Fruit fly (Drosophila melanogaster) whole organism, embryonic: Measurements from ENCODE around the gene CG7183.

ENCODE experiments used
- Aef1 ChIP-seq: fragments of 200-800 bp; sonication (Bioruptor generic); IDR thresholded peaks from 3 replicates; pipeline ENCODE4 v1.3.6; 2022; ENCODE audit warnings: missing biosample characterization, missing genetic modification characterization
- BEAF-32 ChIP-seq: fragments of 200-800 bp; sonication (Bioruptor generic); optimal IDR thresholded peaks from 3 replicates; lab custom pipeline; 2017; ENCODE audit warnings: missing biosample characterization, missing genetic modification characterization, mild to moderate bottlenecking, moderate library complexity, missing genetic modification reagents
- CG12155 ChIP-seq: fragments of 200-800 bp; sonication (Bioruptor generic); optimal IDR thresholded peaks from 3 replicates; lab custom pipeline; 2016; ENCODE audit warnings: missing biosample characterization, missing genetic modification characterization
- CG12391 ChIP-seq: fragments of 200-800 bp; sonication (Bioruptor generic); optimal IDR thresholded peaks from 3 replicates; lab custom pipeline; 2018; ENCODE audit warnings: missing biosample characterization, mild to moderate bottlenecking, missing genetic modification characterization, moderate library complexity
- CG12659 ChIP-seq: fragments of 200-800 bp; sonication (Bioruptor generic); optimal IDR thresholded peaks from 3 replicates; lab custom pipeline; 2017; ENCODE audit warnings: mild to moderate bottlenecking, missing biosample characterization, missing genetic modification reagents, missing genetic modification characterization
- CG14860 ChIP-seq: fragments of 200-800 bp; sonication (Bioruptor generic); IDR thresholded peaks from 3 replicates; pipeline ENCODE4 v1.3.6; 2022; ENCODE audit warnings: missing biosample characterization, missing genetic modification characterization; ENCODE audit not compliant: partially characterized antibody
- CG17359 ChIP-seq: fragments of 200-800 bp; sonication (Bioruptor generic); optimal IDR thresholded peaks from 3 replicates; lab custom pipeline; 2018; ENCODE audit warnings: missing biosample characterization, mild to moderate bottlenecking, missing genetic modification characterization, moderate library complexity
- CG17802 ChIP-seq: fragments of 200-800 bp; sonication (Bioruptor generic); optimal IDR thresholded peaks from 2 replicates; lab custom pipeline; 2018; ENCODE audit warnings: missing biosample characterization, mild to moderate bottlenecking, missing genetic modification characterization, moderate library complexity
- CG18011 ChIP-seq: fragments of 200-800 bp; sonication (Bioruptor generic); optimal IDR thresholded peaks from 2 replicates; lab custom pipeline; 2017; ENCODE audit warnings: missing biosample characterization, missing genetic modification characterization, mild to moderate bottlenecking, moderate library complexity, missing genotype
- CG18764 ChIP-seq: fragments of 200-800 bp; sonication (Bioruptor generic); optimal IDR thresholded peaks from 3 replicates; lab custom pipeline; 2016; ENCODE audit warnings: missing biosample characterization, missing genetic modification characterization
- CG2120 ChIP-seq: fragments of 200-800 bp; sonication (Bioruptor generic); optimal IDR thresholded peaks from 3 replicates; lab custom pipeline; 2016; ENCODE audit warnings: missing biosample characterization, missing genetic modification characterization
- CG2712 ChIP-seq: fragments of 200-800 bp; optimal IDR thresholded peaks from 3 replicates; lab custom pipeline; 2019; ENCODE audit warnings: missing biosample characterization, mild to moderate bottlenecking, missing genetic modification characterization, moderate library complexity
- CG2875 ChIP-seq: fragments of 200-800 bp; sonication (Bioruptor generic); optimal IDR thresholded peaks from 2 replicates; lab custom pipeline; 2017; ENCODE audit warnings: missing biosample characterization, mild to moderate bottlenecking, missing genetic modification characterization, missing genetic modification reagents
- CG33213 ChIP-seq: fragments of 200-800 bp; sonication (Bioruptor generic); optimal IDR thresholded peaks from 3 replicates; lab custom pipeline; 2016; ENCODE audit warnings: missing biosample characterization, missing genetic modification characterization
- CG5245 ChIP-seq: fragments of 200-800 bp; sonication (Bioruptor generic); optimal IDR thresholded peaks from 3 replicates; lab custom pipeline; 2016; ENCODE audit warnings: missing biosample characterization, missing genetic modification characterization
- CG7271 ChIP-seq: fragments of 200-800 bp; sonication (Bioruptor generic); optimal IDR thresholded peaks from 2 replicates; lab custom pipeline; 2018; ENCODE audit warnings: missing biosample characterization, mild to moderate bottlenecking, missing genetic modification characterization, moderate library complexity
- CG7357 ChIP-seq: fragments of 200-800 bp; sonication (Bioruptor generic); IDR thresholded peaks from 3 replicates; pipeline ENCODE4 v1.3.6; 2022; ENCODE audit warnings: missing biosample characterization, missing genetic modification characterization
- CG9609 ChIP-seq: fragments of 200-800 bp; sonication (Bioruptor generic); optimal IDR thresholded peaks from 3 replicates; lab custom pipeline; 2016; ENCODE audit warnings: missing biosample characterization, missing genetic modification characterization
- CHES-1-like ChIP-seq: fragments of 200-800 bp; sonication (Bioruptor generic); optimal IDR thresholded peaks from 2 replicates; lab custom pipeline; 2016; ENCODE audit warnings: missing biosample characterization, missing genetic modification characterization
- H15 ChIP-seq: fragments of 200-800 bp; sonication (Bioruptor generic); IDR thresholded peaks from 3 replicates; pipeline ENCODE4 v1.3.6; 2022; ENCODE audit warnings: missing biosample characterization, missing genetic modification characterization
- HLH54F ChIP-seq: fragments of 200-800 bp; sonication (Bioruptor generic); optimal IDR thresholded peaks from 3 replicates; lab custom pipeline; 2016; ENCODE audit warnings: missing biosample characterization, missing genetic modification characterization
- Hr51 ChIP-seq, 2 experiments: fragments of 200-800 bp; sonication (Bioruptor generic); optimal IDR thresholded peaks; 2 replicates in 1 of 2; 3 replicates in 1 of 2; lab custom pipeline; 2016 to 2018; ENCODE audit warnings: missing biosample characterization in 2 of 2, missing genetic modification characterization in 2 of 2, mild to moderate bottlenecking in 1 of 2, moderate library complexity in 1 of 2
- Neu2 ChIP-seq: fragments of 200-800 bp; sonication (Bioruptor generic); optimal IDR thresholded peaks from 3 replicates; lab custom pipeline; 2016; ENCODE audit warnings: missing biosample characterization, missing genetic modification characterization, borderline replicate concordance
- Oaz ChIP-seq: fragments of 200-800 bp; sonication (Bioruptor generic); IDR thresholded peaks from 2 replicates; pipeline ENCODE4 v1.3.6; 2022; ENCODE audit warnings: missing biosample characterization, missing genetic modification characterization
- Pdp1 ChIP-seq, 2 experiments: fragments of 200-800 bp; sonication (Bioruptor generic); optimal IDR thresholded peaks; 3 replicates each; lab custom pipeline; 2016; ENCODE audit warnings: missing biosample characterization in 2 of 2, missing genetic modification characterization in 2 of 2, mild to moderate bottlenecking in 1 of 2, moderate library complexity in 1 of 2
- Sox102F ChIP-seq: fragments of 200-800 bp; sonication (Bioruptor generic); optimal IDR thresholded peaks from 2 replicates; lab custom pipeline; 2018; ENCODE audit warnings: missing biosample characterization, mild to moderate bottlenecking, missing genetic modification characterization, moderate library complexity
- Usf ChIP-seq: fragments of 200-800 bp; sonication (Bioruptor generic); optimal IDR thresholded peaks from 2 replicates; lab custom pipeline; 2017; ENCODE audit warnings: missing genotype, missing biosample characterization, missing genetic modification characterization
- Xbp1 ChIP-seq: fragments of 200-800 bp; sonication (Bioruptor generic); optimal IDR thresholded peaks from 3 replicates; lab custom pipeline; 2016; ENCODE audit warnings: missing biosample characterization, mild to moderate bottlenecking, missing genetic modification characterization
- abd-A ChIP-seq: fragments of 200-800 bp; sonication (Bioruptor generic); optimal IDR thresholded peaks from 3 replicates; lab custom pipeline; 2019; ENCODE audit warnings: missing biosample characterization, mild to moderate bottlenecking, missing genetic modification characterization, moderate library complexity
- btn ChIP-seq: fragments of 200-800 bp; sonication (Bioruptor generic); optimal IDR thresholded peaks from 2 replicates; lab custom pipeline; 2016; ENCODE audit warnings: missing biosample characterization, missing genetic modification characterization
- cato ChIP-seq: fragments of 200-800 bp; sonication (Bioruptor generic); optimal IDR thresholded peaks from 2 replicates; lab custom pipeline; 2016; ENCODE audit warnings: missing biosample characterization, missing genetic modification characterization, borderline replicate concordance
- crol ChIP-seq: fragments of 200-800 bp; sonication (Bioruptor generic); IDR thresholded peaks from 2 replicates; pipeline ENCODE4 v1.3.6; 2022; ENCODE audit warnings: missing biosample characterization, missing genetic modification characterization
- dpn ChIP-seq, 2 experiments: fragments of 200-800 bp; sonication (Bioruptor generic); optimal IDR thresholded peaks; 3 replicates each; lab custom pipeline; 2016; ENCODE audit warnings: missing biosample characterization in 2 of 2, missing genetic modification characterization in 2 of 2
- ems ChIP-seq: fragments of 200-800 bp; sonication (Bioruptor generic); optimal IDR thresholded peaks from 3 replicates; lab custom pipeline; 2016; ENCODE audit warnings: missing biosample characterization, missing genetic modification characterization
- en ChIP-seq: fragments of 200-800 bp; sonication (Bioruptor generic); optimal IDR thresholded peaks from 2 replicates; lab custom pipeline; 2016; ENCODE audit warnings: missing biosample characterization, missing genetic modification characterization
- fd96Cb ChIP-seq: fragments of 200-800 bp; sonication (Bioruptor generic); optimal IDR thresholded peaks from 2 replicates; lab custom pipeline; 2018; ENCODE audit warnings: missing biosample characterization, mild to moderate bottlenecking, missing genetic modification characterization, moderate library complexity
- gt ChIP-seq: fragments of 200-800 bp; sonication (Bioruptor generic); IDR thresholded peaks from 2 replicates; pipeline ENCODE4 v1.3.6; 2022; ENCODE audit warnings: missing biosample characterization, missing genetic modification characterization
- hkb ChIP-seq, 2 experiments: fragments of 200-800 bp in 1 of 2; fragments of >200 bp in 1 of 2; sonication (Bioruptor generic) in 1 of 2; IDR thresholded peaks in 1 of 2; optimal IDR thresholded peaks in 1 of 2; 2 replicates each; pipeline versions ENCODE4 v1.3.6 to Lab custom; 2017 to 2022; ENCODE audit warnings: missing biosample characterization in 1 of 2, missing genetic modification characterization in 1 of 2
- klu ChIP-seq: fragments of 200-800 bp; sonication (Bioruptor generic); IDR thresholded peaks from 2 replicates; pipeline ENCODE4 v1.3.6; 2022; ENCODE audit warnings: missing biosample characterization, missing genetic modification characterization
- mam ChIP-seq: fragments of 200-800 bp; sonication (Bioruptor generic); optimal IDR thresholded peaks from 3 replicates; lab custom pipeline; 2016; ENCODE audit warnings: missing biosample characterization, missing genetic modification characterization
- odd ChIP-seq: fragments of 200-800 bp; sonication (Bioruptor generic); optimal IDR thresholded peaks from 2 replicates; lab custom pipeline; 2017; ENCODE audit warnings: missing biosample characterization, mild to moderate bottlenecking, missing genetic modification characterization
- pb ChIP-seq: fragments of 200-800 bp; sonication (Bioruptor generic); optimal IDR thresholded peaks from 3 replicates; lab custom pipeline; 2016; ENCODE audit warnings: missing biosample characterization, missing genetic modification characterization
- peb ChIP-seq: fragments of 200-800 bp; sonication (Bioruptor generic); IDR thresholded peaks from 2 replicates; pipeline ENCODE4 v1.3.6; 2022; ENCODE audit warnings: missing biosample characterization, missing genetic modification characterization
- sd ChIP-seq: fragments of 200-800 bp; sonication (Bioruptor generic); optimal IDR thresholded peaks from 3 replicates; lab custom pipeline; 2018; ENCODE audit warnings: missing biosample characterization, mild to moderate bottlenecking, missing genetic modification characterization, moderate library complexity
- sima ChIP-seq: fragments of 200-800 bp; sonication (Bioruptor generic); optimal IDR thresholded peaks from 2 replicates; lab custom pipeline; 2016; ENCODE audit warnings: missing biosample characterization, missing genetic modification characterization
- tgo ChIP-seq: fragments of 200-800 bp; sonication (Bioruptor generic); IDR thresholded peaks from 3 replicates; pipeline ENCODE4 v1.3.6; 2022; ENCODE audit warnings: missing biosample characterization, missing genetic modification characterization
- trem ChIP-seq: fragments of 200-800 bp; optimal IDR thresholded peaks from 3 replicates; lab custom pipeline; 2019; ENCODE audit warnings: missing biosample characterization, mild to moderate bottlenecking, missing genetic modification characterization, moderate library complexity
- vnd ChIP-seq: fragments of 200-800 bp; sonication (Bioruptor generic); IDR thresholded peaks from 3 replicates; pipeline ENCODE4 v1.3.6; 2022; ENCODE audit warnings: missing biosample characterization, missing genetic modification characterization; ENCODE audit not compliant: partially characterized antibody
- wor ChIP-seq: fragments of 200-800 bp; sonication (Bioruptor generic); IDR thresholded peaks from 2 replicates; pipeline ENCODE4 v1.3.6; 2022; ENCODE audit warnings: missing biosample characterization, missing genetic modification characterization
- zfh2 ChIP-seq: fragments of 200-800 bp; sonication (Bioruptor generic); optimal IDR thresholded peaks from 2 replicates; lab custom pipeline; 2016; ENCODE audit warnings: missing biosample characterization, missing genetic modification characterization

CG7183 gene

DNA sequence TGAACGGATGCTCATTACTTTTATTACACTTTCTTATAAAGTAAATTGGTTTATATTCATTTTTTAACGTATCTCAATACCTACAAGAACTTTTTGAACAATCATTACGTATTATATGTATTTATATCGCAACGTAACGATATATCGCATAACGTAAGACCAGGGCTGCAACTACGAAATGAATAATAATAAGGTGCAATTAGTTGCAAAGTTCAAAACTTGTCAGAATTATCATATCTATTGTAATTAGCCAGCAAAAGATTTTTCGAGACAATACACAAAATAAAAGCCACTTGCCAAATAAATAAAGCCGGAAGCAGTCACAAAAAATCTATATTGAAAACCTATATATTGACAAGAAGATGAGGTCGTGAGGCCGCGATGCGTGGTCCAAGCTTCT, 5.2 kb downstream of the CG7183 start (continued):
- TF ChIP-seq trem (tag; lab: Kevin White, UChicago), result peak; percentile 20
- TF ChIP-seq abd-A (tag; lab: Kevin White, UChicago), result no peak
- 0 out of 3 replicates have a peak, but pooled peaks have one; percentile 36 for TF ChIP-seq CG14860 (GFP tag; lab: Robert Waterston, UW)
- TF ChIP-seq CG2120 (GFP tag; lab: Kevin White, UChicago), result peak; percentile 75
- no peak for TF ChIP-seq peb (GFP tag; lab: Robert Waterston, UW)
- no peak for TF ChIP-seq CG2875 (GFP tag; lab: Kevin White, UChicago)
- no peak; the same call in 2 of the 3 replicates for TF ChIP-seq Aef1
- TF ChIP-seq CHES-1-like (GFP tag; lab: Kevin White, UChicago), result no peak
- TF ChIP-seq vnd (GFP tag; lab: Robert Waterston, UW), result peak; percentile 53; the same call in 2 of the 3 replicates
- TF ChIP-seq en (GFP tag; lab: Kevin White, UChicago), result no peak
- TF ChIP-seq dpn (GFP tag; optimal IDR thresholded peaks at IDR 0.05; lab: Kevin White, UChicago), result peak; percentile 47 to 50
- TF ChIP-seq Sox102F (GFP tag; lab: Kevin White, UChicago), result peak; percentile 40
- no peak for TF ChIP-seq hkb (optimal IDR thresholded peaks at IDR 0.05; lab: Kevin White, UChicago)
- no peak for TF ChIP-seq hkb (GFP tag; IDR thresholded peaks at IDR 0.05; lab: Robert Waterston, UW)
- TF ChIP-seq sima (GFP tag; lab: Kevin White, UChicago), result no peak
- TF ChIP-seq fd96Cb (tag; lab: Kevin White, UChicago), result peak; percentile 3
- TF ChIP-seq Usf (GFP tag; lab: Kevin White, UChicago), result no peak
- TF ChIP-seq CG12659, result peak; percentile 39
- peak in 1 of 2 experiments; percentile 40 for TF ChIP-seq Pdp1 (GFP tag; optimal IDR thresholded peaks at IDR 0.05; lab: Kevin White, UChicago)
- TF ChIP-seq pb, result no peak
- no peak for TF ChIP-seq cato (GFP tag; lab: Kevin White, UChicago)
- peak; percentile 70 for TF ChIP-seq BEAF-32
- TF ChIP-seq zfh2 (GFP tag; lab: Kevin White, UChicago), result peak; percentile 57
- TF ChIP-seq CG12391 (tag; lab: Kevin White, UChicago), result peak; percentile 41
- no peak for TF ChIP-seq Neu2 (GFP tag; lab: Kevin White, UChicago)
- peak in 1 of 2 experiments; percentile 19 for TF ChIP-seq Hr51 (GFP tag; optimal IDR thresholded peaks at IDR 0.05; lab: Kevin White, UChicago)
- no peak for TF ChIP-seq gt (GFP tag; lab: Robert Waterston, UW)
- TF ChIP-seq CG17359 (tag; lab: Kevin White, UChicago), result peak; percentile 19
- no peak for TF ChIP-seq btn (GFP tag; lab: Kevin White, UChicago)
- TF ChIP-seq ems (GFP tag; lab: Kevin White, UChicago), result peak; percentile 15
- no peak for TF ChIP-seq CG5245 (GFP tag; lab: Kevin White, UChicago)
- no peak for TF ChIP-seq CG7271 (tag; lab: Kevin White, UChicago)
- TF ChIP-seq CG9609 (GFP tag; lab: Kevin White, UChicago), result peak; percentile 26
- TF ChIP-seq Oaz (GFP tag; lab: Robert Waterston, UW), result no peak
- TF ChIP-seq crol, result no peak
- TF ChIP-seq wor (GFP tag; lab: Robert Waterston, UW), result no peak
- TF ChIP-seq CG7357 (GFP tag; lab: Robert Waterston, UW), result no peak
- peak; percentile 1 for TF ChIP-seq CG18764 (GFP tag; lab: Kevin White, UChicago)
- no peak for TF ChIP-seq odd
- no peak for TF ChIP-seq CG18011 (GFP tag; lab: Kevin White, UChicago)
- TF ChIP-seq HLH54F (GFP tag; lab: Kevin White, UChicago), result peak; percentile 54
- no peak for TF ChIP-seq sd (tag; lab: Kevin White, UChicago)
- TF ChIP-seq H15 (GFP tag; lab: Robert Waterston, UW), result peak; percentile 25; the same call in 1 of the 3 replicates
- TF ChIP-seq tgo, result no peak
- peak; percentile 52 for TF ChIP-seq mam
- peak; percentile 57 for TF ChIP-seq Xbp1
- peak; percentile 25 for TF ChIP-seq CG33213 (GFP tag; lab: Kevin White, UChicago)
- TF ChIP-seq CG17802 (tag; lab: Kevin White, UChicago), result no peak
- TF ChIP-seq CG12155, result peak; percentile 41
- no peak for TF ChIP-seq klu
- no peak for TF ChIP-seq CG2712
